Worm (Caenorhabditis elegans) whole organism, young adult: ENCODE measurements around the gene egl-20.

Source experiments
- B0035.1 ChIP-seq: sonication (generic microtip); optimal IDR thresholded peaks from 2 replicates; lab custom pipeline; 2016; ENCODE audit warnings: missing genetic modification characterization, mild to moderate bottlenecking, missing compliant biosample characterization, missing genotype, missing genetic modification reagents
- B0261.1 ChIP-seq: sonication (generic microtip); optimal IDR thresholded peaks from 2 replicates; lab custom pipeline; 2016; ENCODE audit warnings: mild to moderate bottlenecking, missing genetic modification characterization, moderate library complexity, missing compliant biosample characterization
- B0336.3 ChIP-seq: fragments of 200-800 bp; sonication (Bioruptor generic); IDR thresholded peaks from 2 replicates; pipeline ENCODE4 v1.3.6; 2022; ENCODE audit warnings: missing genetic modification characterization, missing compliant biosample characterization
- C06A6.2 ChIP-seq: fragments of 200-800 bp; sonication (Bioruptor generic); conservative IDR thresholded peaks from 2 replicates; pipeline ENCODE4 v1.3.6; 2022; ENCODE audit warnings: missing genetic modification characterization, missing compliant biosample characterization
- C17E4.6 ChIP-seq: fragments of 200-800 bp; sonication (Bioruptor generic); IDR thresholded peaks from 2 replicates; pipeline ENCODE4 v1.3.6; 2022; ENCODE audit warnings: missing genetic modification reagents, missing genetic modification characterization, missing compliant biosample characterization
- F10E7.11 ChIP-seq: sonication (generic microtip); optimal IDR thresholded peaks from 2 replicates; lab custom pipeline; 2017; ENCODE audit warnings: mild to moderate bottlenecking, missing genetic modification characterization, moderate library complexity, missing compliant biosample characterization
- F22D6.2 ChIP-seq: sonication (generic microtip); optimal IDR thresholded peaks from 2 replicates; lab custom pipeline; 2016; ENCODE audit warnings: mild to moderate bottlenecking, missing genetic modification characterization, missing compliant biosample characterization
- F33H1.4 ChIP-seq: fragments of 200-800 bp; sonication (Bioruptor generic); IDR thresholded peaks from 2 replicates; pipeline ENCODE4 v1.3.6; 2022; ENCODE audit warnings: missing genetic modification reagents, missing genetic modification characterization, missing compliant biosample characterization
- F37B4.10 ChIP-seq: fragments of 200-800 bp; sonication (Bioruptor generic); IDR thresholded peaks from 2 replicates; pipeline ENCODE4 v1.3.6; 2022; ENCODE audit warnings: missing genetic modification characterization, missing compliant biosample characterization
- F52B5.7 ChIP-seq: sonication (generic microtip); optimal IDR thresholded peaks from 2 replicates; lab custom pipeline; 2016; ENCODE audit warnings: mild to moderate bottlenecking, missing genetic modification characterization, missing compliant biosample characterization
- Y67H2A.10 ChIP-seq: fragments of 200-800 bp; sonication (Bioruptor generic); conservative IDR thresholded peaks from 2 replicates; pipeline ENCODE4 v1.3.6; 2022; ENCODE audit warnings: missing genetic modification reagents, missing genetic modification characterization, missing compliant biosample characterization
- Y95B8A.8 ChIP-seq: fragments of 200-800 bp; sonication (Bioruptor generic); IDR thresholded peaks from 2 replicates; pipeline ENCODE4 v1.3.6; 2022; ENCODE audit warnings: missing genetic modification reagents, missing genetic modification characterization, missing compliant biosample characterization
- akir-1 ChIP-seq: fragments of 200-800 bp; sonication (Bioruptor generic); optimal IDR thresholded peaks from 2 replicates; lab custom pipeline; 2018; ENCODE audit warnings: mild to moderate bottlenecking, missing genetic modification characterization, moderate library complexity, missing compliant biosample characterization
- aptf-2 ChIP-seq: fragments of 200-800 bp; sonication (Bioruptor generic); conservative IDR thresholded peaks from 2 replicates; pipeline ENCODE4 v1.3.6; 2022; ENCODE audit warnings: missing genetic modification reagents, missing genetic modification characterization, missing compliant biosample characterization
- attf-3 ChIP-seq: fragments of 200-800 bp; sonication (Bioruptor generic); conservative IDR thresholded peaks from 2 replicates; pipeline ENCODE4 v1.3.6; 2022; ENCODE audit warnings: missing genetic modification reagents, missing genetic modification characterization, missing compliant biosample characterization
- attf-5 ChIP-seq: fragments of 200-800 bp; sonication (Bioruptor generic); optimal IDR thresholded peaks from 2 replicates; lab custom pipeline; 2018; ENCODE audit warnings: mild to moderate bottlenecking, missing genetic modification characterization, missing compliant biosample characterization
- ccch-3 ChIP-seq: fragments of 200-800 bp; sonication (Bioruptor generic); optimal IDR thresholded peaks from 2 replicates; lab custom pipeline; 2018; ENCODE audit warnings: mild to moderate bottlenecking, missing genetic modification characterization, missing compliant biosample characterization
- cebp-2 ChIP-seq: fragments of 200-800 bp; sonication (Bioruptor generic); IDR thresholded peaks from 2 replicates; pipeline ENCODE4 v1.3.6; 2022; ENCODE audit warnings: missing genetic modification characterization, missing compliant biosample characterization
- ceh-100 ChIP-seq: fragments of 200-800 bp; sonication (Bioruptor generic); IDR thresholded peaks from 2 replicates; pipeline ENCODE4 v1.3.6; 2022; ENCODE audit warnings: missing genetic modification reagents, missing genetic modification characterization, missing compliant biosample characterization
- ceh-40 ChIP-seq: fragments of 200-800 bp; sonication (Bioruptor generic); IDR thresholded peaks from 2 replicates; pipeline ENCODE4 v1.3.6; 2022; ENCODE audit warnings: missing genetic modification characterization, missing compliant biosample characterization
- chd-7 ChIP-seq: sonication (generic microtip); optimal IDR thresholded peaks from 2 replicates; lab custom pipeline; 2016; ENCODE audit warnings: mild to moderate bottlenecking, missing genetic modification characterization, moderate library complexity, missing compliant biosample characterization
- egl-44 ChIP-seq: fragments of 200-800 bp; sonication (Bioruptor generic); IDR thresholded peaks from 2 replicates; pipeline ENCODE4 v1.3.6; 2022; ENCODE audit warnings: missing genetic modification reagents, missing genetic modification characterization, missing compliant biosample characterization
- gei-17 ChIP-seq: fragments of 200-800 bp; sonication (Bioruptor generic); optimal IDR thresholded peaks from 2 replicates; lab custom pipeline; 2018; ENCODE audit warnings: mild to moderate bottlenecking, missing genetic modification characterization, missing compliant biosample characterization
- hmg-1.2 ChIP-seq: fragments of 200-800 bp; sonication (Bioruptor generic); IDR thresholded peaks from 2 replicates; pipeline ENCODE4 v1.3.6; 2022; ENCODE audit warnings: missing genetic modification reagents, missing genetic modification characterization, missing compliant biosample characterization
- hsf-1 ChIP-seq: fragments of 200-800 bp; sonication (Bioruptor generic); IDR thresholded peaks from 2 replicates; pipeline ENCODE4 v1.3.6; 2022; ENCODE audit warnings: missing genetic modification reagents, missing genetic modification characterization, missing compliant biosample characterization
- lag-1 ChIP-seq: fragments of 200-800 bp; sonication (Bioruptor generic); IDR thresholded peaks from 2 replicates; pipeline ENCODE4 v1.3.6; 2022; ENCODE audit warnings: missing genetic modification reagents, missing genetic modification characterization, missing compliant biosample characterization
- lin-35 ChIP-seq, 3 experiments: fragments of 150-350 bp in 2 of 3; sonication (generic microtip) in 1 of 3; optimal IDR thresholded peaks; 2 replicates each; lab custom pipeline; 2014 to 2018; ENCODE audit warnings: missing biosample characterization in 3 of 3, missing genetic modification characterization in 3 of 3, missing genetic modification reagents in 3 of 3
- lsl-1 ChIP-seq: fragments of 200-800 bp; sonication (Bioruptor generic); optimal IDR thresholded peaks from 2 replicates; lab custom pipeline; 2018; ENCODE audit warnings: mild to moderate bottlenecking, missing genetic modification characterization, moderate library complexity, missing compliant biosample characterization
- lsy-27 ChIP-seq: sonication (generic microtip); optimal IDR thresholded peaks from 2 replicates; lab custom pipeline; 2017; ENCODE audit warnings: missing genetic modification characterization, mild to moderate bottlenecking, missing compliant biosample characterization, antibody characterized with exemption, missing genotype, borderline replicate concordance; ENCODE audit not compliant: insufficient read depth
- madf-10 ChIP-seq: sonication (generic microtip); optimal IDR thresholded peaks from 2 replicates; lab custom pipeline; 2016; ENCODE audit warnings: mild to moderate bottlenecking, missing genetic modification characterization, missing compliant biosample characterization
- mcd-1 ChIP-seq: fragments of 200-800 bp; sonication (Bioruptor generic); IDR thresholded peaks from 2 replicates; pipeline ENCODE4 v1.3.6; 2022; ENCODE audit warnings: missing genetic modification reagents, missing genetic modification characterization, missing compliant biosample characterization
- mes-4 ChIP-seq: sonication (generic microtip); optimal IDR thresholded peaks from 2 replicates; lab custom pipeline; 2016; ENCODE audit warnings: missing genotype, missing genetic modification characterization, missing compliant biosample characterization
- nfya-1 ChIP-seq: sonication (generic microtip); optimal IDR thresholded peaks from 2 replicates; lab custom pipeline; 2017; ENCODE audit warnings: antibody characterized with exemption, missing compliant biosample characterization, missing genetic modification characterization, borderline replicate concordance; ENCODE audit not compliant: insufficient read depth
- pha-4 ChIP-seq: fragments of 150-350 bp; sonication (generic microtip); optimal IDR thresholded peaks from 2 replicates; lab custom pipeline; 2014; ENCODE audit warnings: missing biosample characterization, missing genetic modification reagents, missing genetic modification characterization
- repo-1 ChIP-seq: sonication (generic microtip); optimal IDR thresholded peaks from 2 replicates; lab custom pipeline; 2017; ENCODE audit warnings: mild to moderate bottlenecking, missing genetic modification characterization, missing compliant biosample characterization
- sdz-38 ChIP-seq: sonication (generic microtip); optimal IDR thresholded peaks from 2 replicates; lab custom pipeline; 2016; ENCODE audit warnings: missing genotype, missing genetic modification characterization, missing compliant biosample characterization
- snpc-4 ChIP-seq, 5 experiments: fragments of 150-350 bp in 1 of 5; sonication (generic microtip) in 4 of 5; optimal IDR thresholded peaks; 2 replicates each; lab custom pipeline; 2014 to 2018; ENCODE audit warnings: missing genetic modification characterization in 5 of 5, missing biosample characterization in 3 of 5, antibody characterized with exemption in 2 of 5, mild to moderate bottlenecking in 2 of 5, missing compliant biosample characterization in 2 of 5, missing genotype in 2 of 5, moderate library complexity in 2 of 5, missing genetic modification reagents in 1 of 5
- sptf-2 ChIP-seq: fragments of 200-800 bp; sonication (Bioruptor generic); optimal IDR thresholded peaks from 2 replicates; lab custom pipeline; 2018; ENCODE audit warnings: mild to moderate bottlenecking, missing genetic modification characterization, missing compliant biosample characterization
- tbp1 ChIP-seq: fragments of 200-800 bp; sonication (Bioruptor generic); optimal IDR thresholded peaks from 2 replicates; lab custom pipeline; 2018; ENCODE audit warnings: mild to moderate bottlenecking, missing genetic modification characterization, missing compliant biosample characterization
- unc-62 ChIP-seq: fragments of 150-350 bp; optimal IDR thresholded peaks from 2 replicates; lab custom pipeline; 2014; ENCODE audit warnings: missing biosample characterization, missing genetic modification reagents, missing genetic modification characterization
- xnd-1 ChIP-seq: sonication (generic microtip); optimal IDR thresholded peaks from 2 replicates; lab custom pipeline; 2016; ENCODE audit warnings: missing genotype, missing genetic modification reagents, missing genetic modification characterization, missing compliant biosample characterization
- zfh-2 ChIP-seq: fragments of 200-800 bp; sonication (Bioruptor generic); conservative IDR thresholded peaks from 2 replicates; pipeline ENCODE4 v1.3.6; 2022; ENCODE audit warnings: missing genetic modification reagents, missing genetic modification characterization, missing compliant biosample characterization
- zim-3 ChIP-seq: sonication (generic microtip); optimal IDR thresholded peaks from 2 replicates; lab custom pipeline; 2017; ENCODE audit warnings: mild to moderate bottlenecking, missing genetic modification characterization, moderate library complexity, missing compliant biosample characterization
- ztf-18 ChIP-seq: sonication (generic microtip); optimal IDR thresholded peaks from 2 replicates; lab custom pipeline; 2016; ENCODE audit warnings: missing genotype, mild to moderate bottlenecking, missing genetic modification characterization, missing compliant biosample characterization
- ztf-22 ChIP-seq: fragments of 200-800 bp; sonication (Bioruptor generic); optimal IDR thresholded peaks from 2 replicates; lab custom pipeline; 2018; ENCODE audit warnings: mild to moderate bottlenecking, missing genetic modification characterization, moderate library complexity, missing compliant biosample characterization
- ztf-25 ChIP-seq: fragments of 200-800 bp; sonication (Bioruptor generic); IDR thresholded peaks from 2 replicates; pipeline ENCODE4 v1.3.6; 2022; ENCODE audit warnings: missing genetic modification reagents, missing genetic modification characterization, missing compliant biosample characterization
- ztf-26 ChIP-seq: sonication (generic microtip); optimal IDR thresholded peaks from 2 replicates; lab custom pipeline; 2017; ENCODE audit warnings: missing genetic modification characterization, missing compliant biosample characterization
- ztf-3 ChIP-seq: fragments of 200-800 bp; sonication (Bioruptor generic); optimal IDR thresholded peaks from 2 replicates; lab custom pipeline; 2018; ENCODE audit warnings: mild to moderate bottlenecking, missing genetic modification characterization, missing compliant biosample characterization
- ztf-6 ChIP-seq: fragments of 200-800 bp; sonication (Bioruptor generic); IDR thresholded peaks from 2 replicates; pipeline ENCODE4 v1.3.6; 2022; ENCODE audit warnings: missing genetic modification reagents, missing genetic modification characterization, missing compliant biosample characterization

egl-20 gene

DNA sequence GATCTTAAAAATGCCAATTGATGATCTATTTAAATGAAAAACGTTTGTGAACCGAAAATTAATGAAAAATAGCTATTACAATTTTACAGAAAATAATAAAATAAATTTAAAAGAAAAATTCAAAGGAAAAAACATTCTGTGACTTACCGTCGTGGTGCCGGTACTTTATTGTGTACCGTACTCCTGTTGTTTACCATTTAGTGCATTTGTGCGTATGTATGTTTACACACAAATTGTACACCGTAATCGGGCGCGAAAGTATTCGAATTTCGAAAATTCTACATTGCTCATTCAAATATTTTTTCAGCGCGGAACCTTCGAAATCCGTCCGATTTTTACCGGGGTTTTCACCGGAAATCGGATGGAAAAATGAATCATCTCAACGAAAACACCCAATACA lies 37.3 kb downstream of the egl-20 start, which contains the start of gene T13F2.6 (continued):
- TF ChIP-seq sptf-2 (GFP tag; lab: Kevin White, UChicago), result no peak
- 0 out of 2 replicates have a peak, but pooled peaks have one; percentile 54 for TF ChIP-seq ztf-25 (GFP tag; lab: Robert Waterston, UW)
- TF ChIP-seq B0336.3 (GFP tag; lab: Robert Waterston, UW), result peak; percentile 60; the same call in 1 of the 2 replicates
- TF ChIP-seq attf-3 (GFP tag; lab: Robert Waterston, UW), result peak; percentile 65
- TF ChIP-seq lsl-1 (GFP tag; lab: Kevin White, UChicago), result peak; percentile 100
- TF ChIP-seq ceh-40, result no peak
- TF ChIP-seq gei-17 (GFP tag; lab: Kevin White, UChicago), result no peak
- TF ChIP-seq madf-10 (tag; lab: Kevin White, UChicago), result no peak
- TF ChIP-seq F37B4.10 (GFP tag; lab: Robert Waterston, UW), result no peak
- TF ChIP-seq lin-35 (GFP tag; optimal IDR thresholded peaks at IDR 0.05; lab: Kevin White, UChicago), result peak in 1 of 3 experiments; percentile 51
- TF ChIP-seq ztf-18 (tag; lab: Kevin White, UChicago), result no peak
- TF ChIP-seq C06A6.2, result no peak
- no peak for TF ChIP-seq ztf-3 (GFP tag; lab: Kevin White, UChicago)
- no peak for TF ChIP-seq F10E7.11
- TF ChIP-seq snpc-4 (GFP tag; optimal IDR thresholded peaks at IDR 0.05; lab: Kevin White, UChicago), result peak; percentile 74
- peak; percentile 9 to 83 (median 62) for TF ChIP-seq snpc-4 (tag; optimal IDR thresholded peaks at IDR 0.05; lab: Kevin White, UChicago)
- TF ChIP-seq hsf-1 (GFP tag; lab: Robert Waterston, UW), result peak; percentile 76
- no peak for TF ChIP-seq ztf-6
- TF ChIP-seq mcd-1 (GFP tag; lab: Robert Waterston, UW), result no peak
- peak; percentile 76 for TF ChIP-seq xnd-1 (tag; lab: Kevin White, UChicago)
- TF ChIP-seq F52B5.7, result no peak
- no peak for TF ChIP-seq lag-1 (GFP tag; lab: Robert Waterston, UW)
- no peak for TF ChIP-seq zfh-2 (GFP tag; lab: Robert Waterston, UW)
- TF ChIP-seq hmg-1.2 (GFP tag; lab: Robert Waterston, UW), result peak; percentile 64; the same call in 1 of the 2 replicates
- no peak for TF ChIP-seq zim-3 (tag; lab: Kevin White, UChicago)
- TF ChIP-seq lsy-27, result no peak
- TF ChIP-seq F33H1.4 (GFP tag; lab: Robert Waterston, UW), result peak; percentile 80
- TF ChIP-seq egl-44 (GFP tag; lab: Robert Waterston, UW), result no peak
- TF ChIP-seq ztf-26 (tag; lab: Kevin White, UChicago), result no peak
- no peak for TF ChIP-seq unc-62 (GFP tag; lab: Kevin White, UChicago)
- no peak for TF ChIP-seq B0035.1
- no peak for TF ChIP-seq Y67H2A.10 (GFP tag; lab: Robert Waterston, UW)
- TF ChIP-seq ccch-3 (GFP tag; lab: Kevin White, UChicago), result no peak
- TF ChIP-seq chd-7 (tag; lab: Kevin White, UChicago), result no peak
- TF ChIP-seq F22D6.2 (tag; lab: Kevin White, UChicago), result no peak
- TF ChIP-seq nfya-1 (tag; lab: Kevin White, UChicago), result no peak
- TF ChIP-seq cebp-2, result no peak
- no peak for TF ChIP-seq repo-1
- no peak for TF ChIP-seq ztf-22 (GFP tag; lab: Kevin White, UChicago)
- no peak for TF ChIP-seq sdz-38 (tag; lab: Kevin White, UChicago)
- TF ChIP-seq Y95B8A.8, result peak; percentile 75
- no peak for TF ChIP-seq mes-4
- TF ChIP-seq attf-5 (GFP tag; lab: Kevin White, UChicago), result no peak
- peak; percentile 56 for TF ChIP-seq ceh-100 (GFP tag; lab: Robert Waterston, UW)
- no peak for TF ChIP-seq akir-1
- TF ChIP-seq aptf-2 (GFP tag; lab: Robert Waterston, UW), result no peak
- TF ChIP-seq B0261.1 (tag; lab: Kevin White, UChicago), result no peak
- peak; percentile 15; the same call in 1 of the 2 replicates for TF ChIP-seq C17E4.6
- no peak for TF ChIP-seq pha-4 (tag; lab: Kevin White, UChicago)
- peak; percentile 71 for TF ChIP-seq tbp1 (GFP tag; lab: Kevin White, UChicago)
